Fruit fly (Drosophila melanogaster) whole organism, adult: ENCODE data around the gene cry.
A peak's percentile ranks its signal among the peaks of the same experiment; 100 is the strongest.

Experiments used
- CG11617 ChIP-seq: fragments of 200-800 bp; sonication (Bioruptor generic); optimal IDR thresholded peaks from 2 replicates; lab custom pipeline; 2017; ENCODE audit warnings: mild to moderate bottlenecking, missing biosample characterization, missing genetic modification reagents, missing genetic modification characterization
- CG12768 ChIP-seq: fragments of 200-800 bp; sonication (Bioruptor generic); optimal IDR thresholded peaks from 2 replicates; lab custom pipeline; 2017; ENCODE audit warnings: missing biosample characterization, missing genetic modification characterization, mild to moderate bottlenecking, moderate library complexity, missing genetic modification reagents
- CG14711 ChIP-seq: fragments of 200-800 bp; sonication (Bioruptor generic); optimal IDR thresholded peaks from 2 replicates; lab custom pipeline; 2018; ENCODE audit warnings: missing biosample characterization, mild to moderate bottlenecking, missing genetic modification characterization, moderate library complexity
- CG1620 ChIP-seq: fragments of 200-800 bp; sonication (Bioruptor generic); optimal IDR thresholded peaks from 2 replicates; lab custom pipeline; 2016; ENCODE audit warnings: missing biosample characterization, missing genetic modification characterization
- CG33017 ChIP-seq: fragments of 200-800 bp; sonication (Bioruptor generic); optimal IDR thresholded peaks from 2 replicates; lab custom pipeline; 2018; ENCODE audit warnings: missing biosample characterization, mild to moderate bottlenecking, missing genetic modification characterization, moderate library complexity
- CG5204 ChIP-seq: fragments of 200-800 bp; sonication (Bioruptor generic); optimal IDR thresholded peaks from 2 replicates; lab custom pipeline; 2016; ENCODE audit warnings: missing biosample characterization, missing genetic modification characterization
- CG7045 ChIP-seq: fragments of 200-800 bp; sonication (Bioruptor generic); optimal IDR thresholded peaks from 2 replicates; lab custom pipeline; 2017; ENCODE audit warnings: missing biosample characterization, mild to moderate bottlenecking, missing genetic modification characterization
- CG7101 ChIP-seq: fragments of 200-800 bp; sonication (Bioruptor generic); optimal IDR thresholded peaks from 2 replicates; lab custom pipeline; 2018; ENCODE audit warnings: missing biosample characterization, mild to moderate bottlenecking, missing genetic modification characterization, moderate library complexity
- Clk ChIP-seq: fragments of 200-800 bp; sonication (Bioruptor generic); optimal IDR thresholded peaks from 2 replicates; lab custom pipeline; 2017; ENCODE audit warnings: missing biosample characterization, missing genetic modification characterization
- Mnt ChIP-seq: fragments of 200-800 bp; sonication (Bioruptor generic); optimal IDR thresholded peaks from 2 replicates; lab custom pipeline; 2016; ENCODE audit warnings: missing biosample characterization, mild to moderate bottlenecking, missing genetic modification characterization
- bab1 ChIP-seq: fragments of 200-800 bp; sonication (Bioruptor generic); optimal IDR thresholded peaks from 3 replicates; lab custom pipeline; 2019; ENCODE audit warnings: missing biosample characterization, mild to moderate bottlenecking, missing genetic modification characterization, moderate library complexity
- cic ChIP-seq: fragments of 200-800 bp; sonication (Bioruptor generic); optimal IDR thresholded peaks from 2 replicates; lab custom pipeline; 2017; ENCODE audit warnings: missing biosample characterization, mild to moderate bottlenecking, missing genetic modification characterization, moderate library complexity
- cnc ChIP-seq, 2 experiments: fragments of >200 bp; optimal IDR thresholded peaks; 2 replicates each; lab custom pipeline; 2017
- kay ChIP-seq: fragments of 200-800 bp; sonication (Bioruptor generic); peaks from one replicate; lab custom pipeline; 2016; ENCODE audit warnings: missing biosample characterization, missing genetic modification characterization, borderline replicate concordance
- ovo ChIP-seq: fragments of 200-800 bp; sonication (Bioruptor generic); optimal IDR thresholded peaks from 2 replicates; lab custom pipeline; 2016; ENCODE audit warnings: missing biosample characterization, missing genetic modification characterization
- pad ChIP-seq: fragments of 200-800 bp; sonication (Bioruptor generic); optimal IDR thresholded peaks from 3 replicates; lab custom pipeline; 2017; ENCODE audit warnings: missing biosample characterization, missing genetic modification characterization, mild to moderate bottlenecking, moderate library complexity, missing genetic modification reagents
- tj ChIP-seq: fragments of 200-800 bp; sonication (Bioruptor generic); optimal IDR thresholded peaks from 3 replicates; lab custom pipeline; 2017; ENCODE audit warnings: missing biosample characterization, mild to moderate bottlenecking, missing genetic modification characterization, moderate library complexity
- toe ChIP-seq: fragments of 200-800 bp; sonication (Bioruptor generic); optimal IDR thresholded peaks from 2 replicates; lab custom pipeline; 2016; ENCODE audit warnings: missing biosample characterization, missing genetic modification characterization

The cry gene

DNA sequence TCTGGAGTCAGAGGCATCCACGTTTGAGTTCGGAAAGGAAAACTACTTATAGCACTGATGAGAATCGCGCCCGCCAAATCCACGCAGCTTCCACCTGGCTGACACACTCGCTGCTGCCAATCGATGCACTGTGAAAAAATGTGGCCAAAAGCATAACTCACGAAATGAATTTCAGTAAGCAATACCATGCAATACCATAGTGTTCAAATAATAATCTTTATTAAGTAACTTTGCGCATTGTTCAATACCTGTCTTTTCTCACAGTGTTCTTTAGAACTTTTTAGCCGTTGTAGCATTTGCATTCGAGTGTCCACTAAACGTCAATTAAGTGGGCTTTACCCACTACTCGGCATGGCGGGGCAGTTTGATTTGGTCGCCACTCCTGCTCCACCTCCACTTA lies 43.3 kb downstream of the cry start:
- TF ChIP-seq CG7101 (tag; lab: Kevin White, UChicago) (no peak), pad (no peak), CG1620 (no peak), cnc (optimal IDR thresholded peaks at IDR 0.05; lab: Kevin White, UChicago) (no peak), cic (GFP tag; lab: Kevin White, UChicago) (no peak)

DNA sequence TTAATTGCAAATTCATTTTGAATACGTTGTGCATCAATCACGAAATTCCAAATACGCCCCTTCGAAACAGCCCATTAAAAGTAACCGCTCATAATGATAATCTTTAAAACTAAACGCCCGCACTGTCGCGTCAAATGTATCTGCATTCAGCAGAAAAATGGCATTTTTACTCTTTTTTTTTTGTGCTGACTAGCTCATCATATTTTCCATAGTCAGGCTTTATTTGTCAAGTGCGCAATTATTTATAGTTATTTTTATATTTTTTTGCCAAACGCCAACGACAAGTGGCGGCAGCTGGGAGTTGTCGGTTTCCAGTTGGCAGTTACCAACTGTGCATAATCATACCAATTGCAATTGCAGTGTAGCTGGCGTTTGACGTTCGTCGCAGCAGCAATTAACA lies 44.5 kb downstream of the cry start, which contains the start of gene CG14280:
Gene CG14280 (plus strand): TSS at position 301 of the 400 bp plus-strand sequence.
- TF ChIP-seq CG1620 = no peak
- no peak for TF ChIP-seq bab1 (GFP tag; lab: Kevin White, UChicago)
- TF ChIP-seq CG7045 = no peak
- TF ChIP-seq kay = peak; percentile 15
- no peak for TF ChIP-seq Mnt (GFP tag; lab: Kevin White, UChicago)
- TF ChIP-seq tj (GFP tag; lab: Kevin White, UChicago) = peak; percentile 33
- TF ChIP-seq CG7101 (tag; lab: Kevin White, UChicago) = no peak
- TF ChIP-seq CG11617 (GFP tag; lab: Kevin White, UChicago) = no peak
- TF ChIP-seq CG5204 (GFP tag; lab: Kevin White, UChicago) = no peak
- no peak for TF ChIP-seq cic (GFP tag; lab: Kevin White, UChicago)
- TF ChIP-seq CG33017 (tag; lab: Kevin White, UChicago) = no peak
- no peak for TF ChIP-seq pad
- TF ChIP-seq CG14711 (tag; lab: Kevin White, UChicago) = no peak
- TF ChIP-seq ovo (GFP tag; lab: Kevin White, UChicago) = no peak
- no peak for TF ChIP-seq CG12768 (GFP tag; lab: Kevin White, UChicago)

DNA sequence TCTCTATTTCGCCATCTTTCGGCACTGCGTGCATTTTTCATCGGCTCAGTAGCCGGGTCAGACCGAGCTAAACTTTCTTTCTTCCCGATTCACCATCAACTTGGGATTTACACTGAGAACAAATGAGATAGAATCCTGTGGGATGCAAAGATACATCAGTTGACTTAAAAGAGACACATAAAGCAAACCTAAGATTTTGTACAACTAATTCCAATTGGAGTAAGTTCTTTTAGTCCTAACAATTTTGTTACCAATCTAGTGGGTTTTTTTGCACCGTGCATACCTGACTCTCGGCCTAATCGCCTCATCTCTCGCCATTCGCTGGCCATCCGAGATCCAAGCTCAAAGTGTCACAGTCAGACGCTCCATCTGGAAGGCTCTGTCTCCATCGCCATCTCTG lies 52.8 kb downstream of the cry start:
- TF ChIP-seq CG1620 (no peak), toe (no peak), CG14711 (tag; lab: Kevin White, UChicago) (no peak), pad (no peak), cic (GFP tag; lab: Kevin White, UChicago) (no peak), Clk (GFP tag; lab: Kevin White, UChicago) (no peak)
